Fruit fly (Drosophila melanogaster) Kc167 (cell line): ENCODE data around the gene yellow-e2.

Experiments used
- Myc ChIP-seq: fragments of >200 bp; optimal IDR thresholded peaks from 2 replicates; lab custom pipeline; 2017; ENCODE audit warnings: missing external identifiers
- ttk ChIP-seq: sonication (Bioruptor generic); optimal IDR thresholded peaks from 2 replicates; lab custom pipeline; 2017; ENCODE audit warnings: missing external identifiers

dm6 chr3R:13371840-13372680 lies 34.7 kb downstream of the yellow-e2 start, which contains the start of the genes Lip3 and CG34309:
- TF ChIP-seq ttk (lab: Kevin White, UChicago), result no peak
- TF ChIP-seq Myc, result no peak
